Fruit fly (Drosophila melanogaster): ENCODE measurements around the gene TpnC73F.

TpnC73F gene

dm6 chr3L:17055467-17055877 lies 9.6 kb downstream of the TpnC73F start, which contains the start of gene CG7724 (continued):
- TF ChIP-seq CG11504 (tag; optimal IDR thresholded peaks at IDR 0.05) (peak; percentile 59), CG8290 (GFP tag; optimal IDR thresholded peaks at IDR 0.05) (no peak), CG8290 (tag; optimal IDR thresholded peaks at IDR 0.05) (peak in 1 of 2 experiments; percentile 27), CG33213 (GFP tag; optimal IDR thresholded peaks at IDR 0.05) (no peak), CTCF (GFP tag; optimal IDR thresholded peaks at IDR 0.05) (peak; percentile 14), pfk (GFP tag; optimal IDR thresholded peaks at IDR 0.05) (no peak), mld (GFP tag; IDR thresholded peaks at IDR 0.05; ENCODE audit: partially characterized antibody) (peak; percentile 85), MBD-R2 (GFP tag; IDR thresholded peaks at IDR 0.05) (peak; percentile 39; the same call in 1 of the 2 replicates), Dp (GFP tag; optimal IDR thresholded peaks at IDR 0.05) (peak; percentile 87), h (optimal IDR thresholded peaks at IDR 0.05) (no peak), E2f2 (GFP tag; IDR thresholded peaks at IDR 0.05) (peak; percentile 93), CG14860 (GFP tag; IDR thresholded peaks at IDR 0.05; ENCODE audit: partially characterized antibody) (peak; percentile 88), Fer1 (GFP tag; optimal IDR thresholded peaks at IDR 0.05) (peak; percentile 22), CG8388 (GFP tag; optimal IDR thresholded peaks at IDR 0.05) (no peak), chinmo (GFP tag; IDR thresholded peaks at IDR 0.05; ENCODE audit: partially characterized antibody) (peak; percentile 71; the same call in 3 of the 4 replicates), amos (GFP tag; IDR thresholded peaks at IDR 0.05; ENCODE audit: partially characterized antibody) (peak; percentile 73; the same call in 1 of the 2 replicates), BEAF-32 (GFP tag; optimal IDR thresholded peaks at IDR 0.05) (peak; percentile 46), grau (tag; optimal IDR thresholded peaks at IDR 0.05) (peak; percentile 4), CG13894 (tag; optimal IDR thresholded peaks at IDR 0.05) (peak; percentile 55), CG1603 (tag; optimal IDR thresholded peaks at IDR 0.05) (peak; percentile 25), hb (GFP tag; IDR thresholded peaks at IDR 0.05; ENCODE audit: partially characterized antibody) (peak; percentile 81), PHDP (tag; optimal IDR thresholded peaks at IDR 0.05) (peak; percentile 39), Ets65A (GFP tag) (peak; percentile 79), inv (GFP tag; IDR thresholded peaks at IDR 0.05; ENCODE audit: partially characterized antibody) (peak; percentile 43), HLH4C (GFP tag; IDR thresholded peaks at IDR 0.05; ENCODE audit: partially characterized antibody) (peak; percentile 95), sens (GFP tag) (peak; percentile 51), Atf6 (GFP tag; IDR thresholded peaks at IDR 0.05) (peak; percentile 38; the same call in 1 of the 2 replicates), CG10543 (GFP tag; optimal IDR thresholded peaks at IDR 0.05) (peak; percentile 19), tna (GFP tag; IDR thresholded peaks at IDR 0.05; ENCODE audit: partially characterized antibody) (peak; percentile 94), CG13287 (GFP tag; IDR thresholded peaks at IDR 0.05; ENCODE audit: partially characterized antibody) (peak; percentile 86), CG15269 (tag; optimal IDR thresholded peaks at IDR 0.05) (peak; percentile 78), ato (GFP tag; IDR thresholded peaks at IDR 0.05; ENCODE audit: partially characterized antibody) (peak; percentile 87), CG7963 (GFP tag; IDR thresholded peaks at IDR 0.05; ENCODE audit: partially characterized antibody) (peak; percentile 91), Bgb (GFP tag; IDR thresholded peaks at IDR 0.05; ENCODE audit: partially characterized antibody) (peak; percentile 88), bbx (GFP tag; IDR thresholded peaks at IDR 0.05; ENCODE audit: partially characterized antibody) (peak; percentile 88), unc-4 (GFP tag; IDR thresholded peaks at IDR 0.05; ENCODE audit: partially characterized antibody) (peak; percentile 63), vnd (GFP tag; IDR thresholded peaks at IDR 0.05; ENCODE audit: partially characterized antibody) (peak; percentile 80; the same call in 2 of the 3 replicates), CG7786 (GFP tag; optimal IDR thresholded peaks at IDR 0.05) (no peak), ranshi (GFP tag; IDR thresholded peaks at IDR 0.05) (no peak), sqz (GFP tag; optimal IDR thresholded peaks at IDR 0.05) (no peak), btn (GFP tag; optimal IDR thresholded peaks at IDR 0.05) (no peak), knrl (GFP tag; IDR thresholded peaks at IDR 0.05; ENCODE audit: partially characterized antibody) (peak; percentile 45; the same call in 2 of the 3 replicates), trem (tag; optimal IDR thresholded peaks at IDR 0.05) (peak; percentile 18), sna (GFP tag; IDR thresholded peaks at IDR 0.05; ENCODE audit: partially characterized antibody) (peak; percentile 89), Pdp1 (GFP tag; optimal IDR thresholded peaks at IDR 0.05) (peak in 1 of 2 experiments; percentile 22), CG6791 (GFP tag; IDR thresholded peaks at IDR 0.05; ENCODE audit: partially characterized antibody) (peak; percentile 92), trh (GFP tag; optimal IDR thresholded peaks at IDR 0.05) (no peak), stwl (tag; optimal IDR thresholded peaks at IDR 0.05) (peak; percentile 72), CG12071 (GFP tag; optimal IDR thresholded peaks at IDR 0.05) (peak; percentile 2)
